Fruit fly (Drosophila melanogaster) whole organism, embryonic: ENCODE measurements around the gene ato.

Experiments used
- Deaf1 ChIP-seq: fragments of 200-800 bp; optimal IDR thresholded peaks from 3 replicates; lab custom pipeline; 2019; ENCODE audit warnings: missing biosample characterization, mild to moderate bottlenecking, missing genetic modification characterization, moderate library complexity
- Hr78 ChIP-seq, 2 experiments: fragments of 200-800 bp in 1 of 2; fragments of >200 bp in 1 of 2; sonication (Bioruptor generic) in 1 of 2; optimal IDR thresholded peaks; 2 replicates each; lab custom pipeline; 2017 to 2019; ENCODE audit warnings: missing biosample characterization in 2 of 2, missing genetic modification characterization in 2 of 2, mild to moderate bottlenecking in 1 of 2, moderate library complexity in 1 of 2
- Mes4 ChIP-seq: fragments of 200-800 bp; sonication (Bioruptor generic); optimal IDR thresholded peaks from 2 replicates; lab custom pipeline; 2016; ENCODE audit warnings: missing biosample characterization, missing genetic modification characterization
- corto ChIP-seq: fragments of 200-800 bp; sonication (Bioruptor generic); optimal IDR thresholded peaks from 2 replicates; lab custom pipeline; 2016; ENCODE audit warnings: missing biosample characterization, mild to moderate bottlenecking, missing genetic modification characterization, moderate library complexity
- seq ChIP-seq: fragments of 200-800 bp; sonication (Bioruptor generic); IDR thresholded peaks from 2 replicates; pipeline ENCODE4 v1.3.6; 2022; ENCODE audit warnings: missing biosample characterization, missing genetic modification characterization

DNA sequence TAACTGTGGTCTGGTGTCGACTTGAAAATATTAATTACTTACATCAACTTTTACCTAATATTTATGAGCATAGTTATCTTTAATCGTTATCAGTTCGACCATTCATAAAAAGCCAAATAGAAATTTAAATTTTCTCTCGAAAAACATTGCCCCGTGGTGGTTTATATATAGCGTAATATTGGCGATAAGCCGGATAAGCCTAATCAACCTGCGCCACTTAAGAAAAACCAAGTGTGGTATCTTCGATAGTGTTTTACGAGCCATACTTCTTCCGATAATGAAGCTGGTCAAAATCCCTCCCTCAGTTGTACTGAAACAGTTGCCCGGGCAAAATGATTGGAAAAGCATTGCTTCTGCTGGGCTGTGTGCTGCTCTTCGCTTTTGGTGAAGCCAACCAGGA lies 14.2 kb downstream of the ato start, which contains the start of gene CG31463:
- TF ChIP-seq Deaf1: no peak
- TF ChIP-seq seq (GFP tag; lab: Robert Waterston, UW): no peak
- TF ChIP-seq corto (GFP tag; lab: Kevin White, UChicago): no peak
- TF ChIP-seq Hr78 (GFP tag; optimal IDR thresholded peaks at IDR 0.05; lab: Kevin White, UChicago): no peak
- no peak for TF ChIP-seq Mes4
